Fruit fly (Drosophila melanogaster) whole organism, prepupa: ENCODE results near the gene CG7806.

Experiments
- Blimp-1 ChIP-seq: fragments of 200-800 bp; sonication (Bioruptor generic); optimal IDR thresholded peaks from 3 replicates; lab custom pipeline; 2017; ENCODE audit warnings: missing biosample characterization, missing genetic modification characterization, mild to moderate bottlenecking, moderate library complexity, missing genetic modification reagents
- CG10669 ChIP-seq: fragments of 200-800 bp; sonication (Bioruptor generic); optimal IDR thresholded peaks from 3 replicates; lab custom pipeline; 2018; ENCODE audit warnings: missing biosample characterization, mild to moderate bottlenecking, missing genetic modification characterization, moderate library complexity
- CG11762 ChIP-seq: fragments of 200-800 bp; sonication (Bioruptor generic); optimal IDR thresholded peaks from 3 replicates; lab custom pipeline; 2016; ENCODE audit warnings: missing biosample characterization, missing genetic modification characterization; ENCODE audit not compliant: insufficient read depth
- CG11902 ChIP-seq: fragments of 200-800 bp; sonication (Bioruptor generic); optimal IDR thresholded peaks from 3 replicates; lab custom pipeline; 2016; ENCODE audit warnings: missing biosample characterization, missing genetic modification characterization
- CG1621 ChIP-seq: fragments of 200-800 bp; sonication (Bioruptor generic); optimal IDR thresholded peaks from 3 replicates; lab custom pipeline; 2018; ENCODE audit warnings: missing biosample characterization, mild to moderate bottlenecking, missing genetic modification characterization
- CG31627 ChIP-seq: fragments of 200-800 bp; sonication (Bioruptor generic); optimal IDR thresholded peaks from 3 replicates; lab custom pipeline; 2016; ENCODE audit warnings: missing biosample characterization, missing genetic modification characterization
- CG34406 ChIP-seq: fragments of 200-800 bp; sonication (Bioruptor generic); optimal IDR thresholded peaks from 3 replicates; lab custom pipeline; 2016; ENCODE audit warnings: missing biosample characterization, missing genetic modification characterization
- CG3919 ChIP-seq: fragments of 200-800 bp; sonication (Bioruptor generic); optimal IDR thresholded peaks from 3 replicates; lab custom pipeline; 2016; ENCODE audit warnings: missing biosample characterization, missing genetic modification characterization
- CG6163 ChIP-seq: fragments of 200-800 bp; sonication (Bioruptor generic); IDR thresholded peaks from 3 replicates; pipeline ENCODE4 v1.3.6; 2022; ENCODE audit warnings: missing biosample characterization, missing genetic modification characterization
- CG6792 ChIP-seq: fragments of 200-800 bp; sonication (Bioruptor generic); optimal IDR thresholded peaks from 3 replicates; lab custom pipeline; 2016; ENCODE audit warnings: missing biosample characterization, missing genetic modification characterization
- CG6808 ChIP-seq: fragments of 200-800 bp; sonication (Bioruptor generic); optimal IDR thresholded peaks from 3 replicates; lab custom pipeline; 2017; ENCODE audit warnings: missing biosample characterization, missing genetic modification characterization, mild to moderate bottlenecking, moderate library complexity, missing genetic modification reagents
- CG6854 ChIP-seq: fragments of 200-800 bp; sonication (Bioruptor generic); optimal IDR thresholded peaks from 2 replicates; lab custom pipeline; 2017; ENCODE audit warnings: missing biosample characterization, mild to moderate bottlenecking, missing genetic modification characterization
- CG8632 ChIP-seq: fragments of 200-800 bp; sonication (Bioruptor generic); optimal IDR thresholded peaks from 3 replicates; lab custom pipeline; 2016; ENCODE audit warnings: missing biosample characterization, missing genetic modification characterization
- CG9139 ChIP-seq: fragments of 200-800 bp; sonication (Bioruptor generic); optimal IDR thresholded peaks from 3 replicates; lab custom pipeline; 2017; ENCODE audit warnings: missing biosample characterization, mild to moderate bottlenecking, missing genetic modification characterization
- Eip75B ChIP-seq: fragments of 200-800 bp; sonication (Bioruptor generic); optimal IDR thresholded peaks from 3 replicates; lab custom pipeline; 2016; ENCODE audit warnings: missing biosample characterization, missing genetic modification characterization
- Eip78C ChIP-seq: fragments of 200-800 bp; sonication (Bioruptor generic); peaks from one replicate; lab custom pipeline; 2016; ENCODE audit warnings: missing biosample characterization, missing genetic modification characterization
- Ets21C ChIP-seq: fragments of 200-800 bp; sonication (Bioruptor generic); optimal IDR thresholded peaks from 3 replicates; lab custom pipeline; 2016; ENCODE audit warnings: missing biosample characterization, missing genetic modification characterization
- Hr38 ChIP-seq: sonication (Bioruptor generic); optimal IDR thresholded peaks from 2 replicates; lab custom pipeline; 2016; ENCODE audit warnings: missing biosample characterization, missing genetic modification characterization
- Lpt ChIP-seq: fragments of 200-800 bp; sonication (Bioruptor generic); optimal IDR thresholded peaks from 3 replicates; lab custom pipeline; 2016; ENCODE audit warnings: missing biosample characterization, missing genetic modification characterization
- OdsH ChIP-seq: fragments of 200-800 bp; sonication (Bioruptor generic); optimal IDR thresholded peaks from 3 replicates; lab custom pipeline; 2016; ENCODE audit warnings: missing biosample characterization, missing genetic modification characterization
- Sox14 ChIP-seq: fragments of 200-800 bp; sonication (Bioruptor generic); optimal IDR thresholded peaks from 3 replicates; lab custom pipeline; 2016; ENCODE audit warnings: missing biosample characterization, missing genetic modification characterization
- Sox15 ChIP-seq: fragments of 200-800 bp; sonication (Bioruptor generic); optimal IDR thresholded peaks from 3 replicates; lab custom pipeline; 2016; ENCODE audit warnings: missing biosample characterization, missing genetic modification characterization
- acj6 ChIP-seq: fragments of 200-800 bp; sonication (Bioruptor generic); optimal IDR thresholded peaks from 3 replicates; lab custom pipeline; 2016; ENCODE audit warnings: missing biosample characterization, missing genetic modification characterization
- dsx ChIP-seq: fragments of 200-800 bp; optimal IDR thresholded peaks from 3 replicates; lab custom pipeline; 2019; ENCODE audit warnings: missing biosample characterization, mild to moderate bottlenecking, missing genetic modification characterization, moderate library complexity; ENCODE audit not compliant: poor library complexity, severe bottlenecking
- eg ChIP-seq: fragments of 200-800 bp; sonication (Bioruptor generic); IDR thresholded peaks from 3 replicates; pipeline ENCODE4 v1.3.6; 2022; ENCODE audit warnings: missing biosample characterization, missing genetic modification characterization
- esn ChIP-seq: fragments of 200-800 bp; sonication (Bioruptor generic); optimal IDR thresholded peaks from 2 replicates; lab custom pipeline; 2016; ENCODE audit warnings: missing biosample characterization, mild to moderate bottlenecking, missing genetic modification characterization, moderate library complexity
- fd59A ChIP-seq: fragments of 200-800 bp; sonication (Bioruptor generic); optimal IDR thresholded peaks from 2 replicates; lab custom pipeline; 2017; ENCODE audit warnings: missing biosample characterization, mild to moderate bottlenecking, missing genetic modification characterization, missing genetic modification reagents
- fd85E ChIP-seq: fragments of 200-800 bp; sonication (Bioruptor generic); optimal IDR thresholded peaks from 3 replicates; lab custom pipeline; 2016; ENCODE audit warnings: missing biosample characterization, missing genetic modification characterization
- fkh ChIP-seq: fragments of 200-800 bp; sonication (Bioruptor generic); optimal IDR thresholded peaks from 3 replicates; lab custom pipeline; 2017; ENCODE audit warnings: missing biosample characterization, mild to moderate bottlenecking, missing genetic modification characterization, moderate library complexity
- lz ChIP-seq: fragments of 200-800 bp; sonication (Bioruptor generic); optimal IDR thresholded peaks from 3 replicates; lab custom pipeline; 2016; ENCODE audit warnings: missing biosample characterization, missing genetic modification characterization
- net ChIP-seq: fragments of 200-800 bp; sonication (Bioruptor generic); optimal IDR thresholded peaks from 3 replicates; lab custom pipeline; 2016; ENCODE audit warnings: missing biosample characterization, missing genetic modification characterization
- pdm3 ChIP-seq: fragments of 200-800 bp; sonication (Bioruptor generic); optimal IDR thresholded peaks from 3 replicates; lab custom pipeline; 2016; ENCODE audit warnings: missing biosample characterization, missing genetic modification characterization
- spab ChIP-seq: fragments of 200-800 bp; sonication (Bioruptor generic); optimal IDR thresholded peaks from 2 replicates; lab custom pipeline; 2017; ENCODE audit warnings: missing biosample characterization, mild to moderate bottlenecking, missing genetic modification characterization, missing genetic modification reagents
- ss ChIP-seq, 2 experiments: fragments of 200-800 bp; sonication (Bioruptor generic); optimal IDR thresholded peaks; 2 replicates in 1 of 2; 3 replicates in 1 of 2; lab custom pipeline; 2017 to 2018; ENCODE audit warnings: mild to moderate bottlenecking in 2 of 2, missing biosample characterization in 2 of 2, missing genetic modification characterization in 2 of 2, moderate library complexity in 1 of 2
- topi ChIP-seq: fragments of 200-800 bp; sonication (Bioruptor generic); optimal IDR thresholded peaks from 3 replicates; lab custom pipeline; 2016; ENCODE audit warnings: missing biosample characterization, missing genetic modification characterization
- vri ChIP-seq: fragments of 200-800 bp; sonication (Bioruptor generic); optimal IDR thresholded peaks from 3 replicates; lab custom pipeline; 2016; ENCODE audit warnings: missing biosample characterization, mild to moderate bottlenecking, missing genetic modification characterization

Gene CG7806

dm6 chr2L:8300220-8301167 is 10.7 kb upstream of the CG7806 start, which contains the start of gene Btk:
Btk (minus strand) TSS chr2L:8301079.
- TF ChIP-seq topi (GFP tag; lab: Kevin White, UChicago), result no peak
- no peak for TF ChIP-seq CG3919 (GFP tag; lab: Kevin White, UChicago)
- TF ChIP-seq Eip78C (GFP tag; lab: Kevin White, UChicago), result no peak
- TF ChIP-seq CG6163 (GFP tag; lab: Robert Waterston, UW), result 0 out of 3 replicates have a peak, but pooled peaks have one; percentile 19
- peak; percentile 61 for TF ChIP-seq fkh (GFP tag; lab: Kevin White, UChicago)
- no peak for TF ChIP-seq CG8632 (GFP tag; lab: Kevin White, UChicago)
- no peak for TF ChIP-seq CG34406 (GFP tag; lab: Kevin White, UChicago)
- TF ChIP-seq Sox14 (GFP tag; lab: Kevin White, UChicago), result peak; percentile 27
- TF ChIP-seq dsx (GFP tag; lab: Kevin White, UChicago), result peak; percentile 10
- TF ChIP-seq Blimp-1 (GFP tag; lab: Kevin White, UChicago), result peak; percentile 83
- no peak for TF ChIP-seq ss (GFP tag; optimal IDR thresholded peaks at IDR 0.05; lab: Kevin White, UChicago)
- no peak for TF ChIP-seq CG10669 (GFP tag; lab: Kevin White, UChicago)
- no peak for TF ChIP-seq esn
- peak; percentile 40 for TF ChIP-seq CG6854

DNA sequence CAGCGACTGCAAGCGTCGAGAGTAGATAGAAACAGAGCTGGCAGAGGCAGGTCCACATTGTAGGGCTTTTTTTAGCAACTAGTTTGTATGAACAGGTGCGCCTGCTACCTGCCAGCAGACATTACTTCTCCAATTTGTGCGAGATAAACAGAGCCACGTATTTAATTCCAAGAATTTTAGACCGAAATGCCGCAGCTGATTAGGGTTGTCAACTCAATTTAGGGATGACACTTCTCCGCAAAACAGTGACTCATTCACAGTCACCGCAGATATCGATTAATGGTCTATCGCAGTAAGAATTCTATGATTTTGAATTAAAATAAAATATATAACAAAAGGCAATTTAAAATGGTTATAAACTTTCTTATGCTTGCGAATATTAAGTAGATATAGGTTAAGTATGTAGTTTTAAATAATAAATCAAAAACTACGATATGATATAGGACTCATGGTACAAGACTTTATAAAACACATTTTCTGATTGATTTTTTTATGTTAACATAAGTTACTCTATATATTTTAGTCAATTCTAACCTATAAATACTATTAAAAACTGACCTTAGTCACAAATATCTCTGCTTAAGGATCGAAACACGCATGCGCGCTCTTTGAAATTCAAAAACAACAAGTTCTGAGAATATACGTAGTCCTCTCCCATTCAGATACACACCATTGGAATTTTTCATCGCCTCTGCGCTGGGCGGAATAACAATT is 8.3 kb upstream of the CG7806 start, which contains the start of the genes wol and Scgalpha:
TSS of gene wol (minus strand) at position 220 of the 714 bp plus-strand sequence.
TSS of gene Scgalpha (plus strand) at position 664 of the 714 bp plus-strand sequence.
- TF ChIP-seq Sox15 (GFP tag; lab: Kevin White, UChicago) (no peak), CG34406 (GFP tag; lab: Kevin White, UChicago) (no peak), esn (peak; percentile 0)

- TF ChIP-seq CG31627 (GFP tag; lab: Kevin White, UChicago), result no peak
- TF ChIP-seq OdsH, result no peak
- TF ChIP-seq Sox14 (GFP tag; lab: Kevin White, UChicago), result no peak
- TF ChIP-seq CG9139 (GFP tag; lab: Kevin White, UChicago), result no peak
- TF ChIP-seq acj6 (GFP tag; lab: Kevin White, UChicago), result no peak
- TF ChIP-seq CG8632 (GFP tag; lab: Kevin White, UChicago), result no peak
- TF ChIP-seq CG6854, result no peak
- TF ChIP-seq spab, result no peak
These were observed 6.6 kb upstream of the CG7806 start for dm6 chr2L:8304635-8305034.

DNA sequence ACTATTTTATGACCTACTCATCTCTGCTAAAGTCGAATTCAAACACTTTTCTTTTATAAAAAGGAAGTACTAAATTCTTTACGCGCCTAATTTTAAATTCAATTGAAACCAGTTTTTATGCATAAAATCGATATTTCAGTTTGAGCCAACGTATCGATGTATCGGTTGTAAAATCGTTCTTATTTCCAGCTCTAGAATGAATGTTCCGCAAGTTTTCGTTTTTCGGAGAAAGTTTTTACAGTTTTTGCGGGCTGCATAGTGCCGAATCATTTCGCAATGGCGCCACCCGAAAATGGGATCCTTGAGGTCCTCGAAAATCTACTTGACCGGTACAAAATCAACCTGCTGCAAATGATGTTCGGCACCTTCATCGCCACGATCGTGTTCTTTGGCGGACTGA is 5.8 kb upstream of the CG7806 start, which contains the start of gene CG7840:
TSS of gene CG7840 (plus strand) at position 178 of the 400 bp plus-strand sequence.
- TF ChIP-seq Blimp-1 (GFP tag; lab: Kevin White, UChicago) (peak; percentile 14), Ets21C (GFP tag; lab: Kevin White, UChicago) (no peak)

DNA sequence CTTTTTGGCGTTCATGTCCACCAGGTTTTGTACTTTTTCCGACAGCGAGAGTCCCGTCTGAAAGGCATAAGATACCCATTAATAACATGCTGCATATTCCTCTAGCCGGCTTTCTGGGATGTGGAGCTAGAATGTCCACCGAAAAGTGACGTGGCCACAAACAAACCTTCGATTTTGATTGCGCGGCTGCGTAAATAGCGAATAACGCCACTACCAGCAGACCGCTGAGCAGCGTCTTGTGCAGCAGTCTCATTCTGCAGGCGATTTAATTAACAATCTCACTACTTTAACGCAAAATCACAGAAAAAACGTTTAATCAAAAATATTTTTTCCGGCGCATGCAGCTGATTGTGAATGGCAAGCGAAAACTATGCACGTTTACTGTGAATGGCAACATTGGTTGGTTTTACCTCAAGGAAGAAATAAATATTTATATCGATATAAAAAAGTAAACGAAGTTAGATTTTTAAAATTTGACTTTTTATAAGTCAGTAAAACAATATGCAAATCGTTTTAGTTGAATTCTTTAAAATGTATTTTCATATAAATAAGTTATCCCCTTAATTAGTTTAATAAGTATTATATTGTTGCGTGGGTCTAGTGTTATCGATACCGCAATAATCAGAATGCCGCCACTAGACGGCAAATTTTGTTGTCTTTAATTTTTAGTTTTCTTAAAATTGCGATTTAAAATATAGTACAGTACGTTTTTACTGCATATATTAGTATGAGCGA is 3.2 kb upstream of the CG7806 start, which contains the start of the genes Ostgamma and Mettl14:
TSS of gene Ostgamma (minus strand) at position 376 of the 735 bp plus-strand sequence.
TSS of gene Mettl14 (plus strand) at position 611 of the 735 bp plus-strand sequence.
- no peak for TF ChIP-seq Eip75B (GFP tag; lab: Kevin White, UChicago)
- TF ChIP-seq CG11902 (GFP tag; lab: Kevin White, UChicago), result no peak
- TF ChIP-seq vri, result no peak
- peak; percentile 54 for TF ChIP-seq dsx (GFP tag; lab: Kevin White, UChicago)
- TF ChIP-seq pdm3, result no peak
- no peak for TF ChIP-seq CG3919 (GFP tag; lab: Kevin White, UChicago)
- no peak for TF ChIP-seq Lpt
- TF ChIP-seq Hr38 (GFP tag; lab: Kevin White, UChicago), result no peak
- no peak for TF ChIP-seq CG6163 (GFP tag; lab: Robert Waterston, UW)
- TF ChIP-seq CG6808, result no peak
- peak; percentile 30 for TF ChIP-seq esn
- TF ChIP-seq Eip78C (GFP tag; lab: Kevin White, UChicago), result no peak
- peak; percentile 26 for TF ChIP-seq fkh (GFP tag; lab: Kevin White, UChicago)
- TF ChIP-seq lz (GFP tag; lab: Kevin White, UChicago), result peak; percentile 29
- TF ChIP-seq CG6792, result no peak
- no peak for TF ChIP-seq CG11762 (GFP tag; lab: Kevin White, UChicago)
- TF ChIP-seq Sox14 (GFP tag; lab: Kevin White, UChicago), result no peak
- no peak for TF ChIP-seq net (GFP tag; lab: Kevin White, UChicago)
- TF ChIP-seq fd85E (GFP tag; lab: Kevin White, UChicago), result no peak
- no peak for TF ChIP-seq eg (GFP tag; lab: Robert Waterston, UW)
- TF ChIP-seq CG1621 (tag; lab: Kevin White, UChicago), result no peak
- no peak for TF ChIP-seq OdsH
- TF ChIP-seq fd59A, result no peak
